Worm (Caenorhabditis elegans): Measurements from ENCODE around the gene F22F7.7.

F22F7.7 gene

DNA sequence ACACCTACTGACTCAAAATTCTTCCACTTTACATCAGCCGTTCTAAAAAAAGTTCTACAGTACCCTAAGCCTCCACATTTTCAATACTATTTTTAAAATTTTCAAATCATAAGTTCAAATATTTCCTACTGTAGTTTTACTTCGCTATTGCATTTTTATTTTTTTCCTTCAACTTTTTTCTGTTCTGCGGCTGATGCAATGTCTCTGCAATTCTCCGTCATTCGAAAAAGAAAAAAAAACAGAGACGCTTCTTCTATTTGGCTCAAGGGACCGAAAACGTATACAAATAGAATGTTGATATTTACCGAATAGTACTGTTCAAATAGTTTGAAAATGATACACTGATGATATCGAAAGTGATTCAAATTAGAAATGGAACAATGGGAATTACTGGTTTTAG, 1.6 kb downstream of the F22F7.7 start:
- no peak for TF ChIP-seq C34F6.9 (tag; optimal IDR thresholded peaks at IDR 0.05)
- TF ChIP-seq gmeb-1 (tag; optimal IDR thresholded peaks at IDR 0.05): no peak
- peak; percentile 98 for TF ChIP-seq nhr-129 (tag; optimal IDR thresholded peaks at IDR 0.05)

DNA sequence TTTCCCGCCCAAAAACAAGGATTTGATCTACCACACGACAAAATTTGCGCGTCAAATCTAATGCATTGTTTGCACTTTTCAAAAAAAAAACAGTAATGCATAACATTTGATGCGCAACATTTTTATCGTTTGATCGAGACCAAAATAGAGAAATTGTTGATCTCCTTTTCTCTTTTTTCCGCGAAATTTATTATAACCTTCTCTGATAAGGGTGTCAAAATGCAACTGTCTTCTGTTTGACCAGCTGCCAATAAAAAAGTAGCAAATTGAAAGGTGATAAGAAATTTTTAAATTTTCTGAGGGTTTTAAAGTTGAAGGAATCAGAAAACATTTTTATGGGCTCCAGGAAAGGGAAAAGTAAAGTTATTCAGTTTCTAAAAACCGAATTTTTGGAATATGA, 2.8 kb downstream of the F22F7.7 start:
- TF ChIP-seq sma-9 (GFP tag; optimal IDR thresholded peaks at IDR 0.05) (no peak), sma-9 (tag; optimal IDR thresholded peaks at IDR 0.05) (no peak), zag-1 (tag; optimal IDR thresholded peaks at IDR 0.05) (no peak), nhr-21 (tag; optimal IDR thresholded peaks at IDR 0.05) (no peak), elt-3 (tag; optimal IDR thresholded peaks at IDR 0.05) (no peak), ztf-4 (tag; optimal IDR thresholded peaks at IDR 0.05) (no peak)

DNA sequence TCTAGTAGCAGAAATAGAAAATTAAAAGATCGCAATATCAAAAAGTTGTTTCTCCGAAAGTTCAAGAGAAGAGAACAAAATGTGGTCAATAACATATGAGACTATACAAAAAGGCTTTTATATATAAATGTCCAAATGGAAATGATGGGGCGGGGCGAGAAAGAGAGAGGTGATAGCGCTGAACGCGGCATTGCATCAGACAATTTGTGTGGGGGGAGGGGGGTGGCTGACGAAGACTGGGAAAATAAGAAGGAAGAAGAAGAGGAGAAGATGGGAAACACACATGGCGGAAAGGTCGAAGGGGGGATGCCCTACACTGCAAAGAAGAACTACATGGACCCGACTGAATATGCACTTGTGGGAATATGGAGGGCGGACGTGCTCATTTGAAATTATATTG, 4.5 kb downstream of the F22F7.7 start:
- peak; percentile 25 for TF ChIP-seq nhr-21 (tag; optimal IDR thresholded peaks at IDR 0.05)
- peak; percentile 42 for TF ChIP-seq fos-1 (tag; optimal IDR thresholded peaks at IDR 0.05)
- peak; percentile 24 for TF ChIP-seq C34F6.9 (tag; optimal IDR thresholded peaks at IDR 0.05)
- peak; percentile 5 for TF ChIP-seq zag-1 (tag; optimal IDR thresholded peaks at IDR 0.05)
- TF ChIP-seq F13H6.1 (tag; optimal IDR thresholded peaks at IDR 0.05): peak; percentile 36
- peak; percentile 71 for TF ChIP-seq sma-9 (GFP tag; optimal IDR thresholded peaks at IDR 0.05)
- TF ChIP-seq sma-9 (tag; optimal IDR thresholded peaks at IDR 0.05): no peak
- TF ChIP-seq ztf-4 (tag; optimal IDR thresholded peaks at IDR 0.05): no peak
- peak; percentile 3 for TF ChIP-seq nhr-25 (tag; optimal IDR thresholded peaks at IDR 0.05)
- no peak for TF ChIP-seq mbf-1 (tag; optimal IDR thresholded peaks at IDR 0.05)
- TF ChIP-seq gmeb-1 (tag; optimal IDR thresholded peaks at IDR 0.05): no peak
- peak; percentile 87 for TF ChIP-seq nhr-129 (tag; optimal IDR thresholded peaks at IDR 0.05)
- TF ChIP-seq ztf-1 (GFP tag; conservative IDR thresholded peaks at IDR 0.05): no peak
- peak; percentile 20 to 44 for TF ChIP-seq mdl-1 (tag; optimal IDR thresholded peaks at IDR 0.05)
- TF ChIP-seq lsy-2 (tag; optimal IDR thresholded peaks at IDR 0.05): peak in 1 of 2 experiments; percentile 11
- TF ChIP-seq lin-11 (tag; optimal IDR thresholded peaks at IDR 0.05): peak; percentile 31

ce11 chrV:2134340-2134739, 5.5 kb downstream of the F22F7.7 start:
- TF ChIP-seq ceh-16 (tag; optimal IDR thresholded peaks at IDR 0.05): no peak
- peak; percentile 53 for TF ChIP-seq F13H6.1 (tag; optimal IDR thresholded peaks at IDR 0.05)
- no peak for TF ChIP-seq ztf-11 (tag; optimal IDR thresholded peaks at IDR 0.05)
- TF ChIP-seq sma-9 (GFP tag; optimal IDR thresholded peaks at IDR 0.05): peak; percentile 52
- no peak for TF ChIP-seq sma-9 (tag; optimal IDR thresholded peaks at IDR 0.05)
- peak; percentile 43 for TF ChIP-seq sem-4 (tag; optimal IDR thresholded peaks at IDR 0.05)
- TF ChIP-seq lsy-2 (tag; optimal IDR thresholded peaks at IDR 0.05): peak in 1 of 2 experiments; percentile 23
- TF ChIP-seq Y55F3AM.14 (GFP tag; optimal IDR thresholded peaks at IDR 0.05): peak; percentile 26

- TF ChIP-seq zag-1 (tag; optimal IDR thresholded peaks at IDR 0.05): peak; percentile 83
- TF ChIP-seq mdl-1 (tag; optimal IDR thresholded peaks at IDR 0.05): peak; percentile 58 to 86
- peak; percentile 78 for TF ChIP-seq Y55F3AM.14 (GFP tag; optimal IDR thresholded peaks at IDR 0.05)
- no peak for TF ChIP-seq aly-2 (tag; optimal IDR thresholded peaks at IDR 0.05)
- TF ChIP-seq lin-11 (tag; optimal IDR thresholded peaks at IDR 0.05): peak; percentile 64
- TF ChIP-seq sma-9 (GFP tag; optimal IDR thresholded peaks at IDR 0.05): peak; percentile 93
- TF ChIP-seq sma-9 (tag; optimal IDR thresholded peaks at IDR 0.05): no peak
- peak; percentile 11 for TF ChIP-seq egl-27 (tag; optimal IDR thresholded peaks at IDR 0.05)
- peak; percentile 50 for TF ChIP-seq lin-13 (GFP tag; optimal IDR thresholded peaks at IDR 0.05)
- peak; percentile 29 for TF ChIP-seq ztf-4 (tag; optimal IDR thresholded peaks at IDR 0.05)
- no peak for TF ChIP-seq elt-1 (tag; optimal IDR thresholded peaks at IDR 0.05)
- TF ChIP-seq nhr-25 (tag; optimal IDR thresholded peaks at IDR 0.05): no peak
- peak; percentile 9 for TF ChIP-seq fos-1 (tag; optimal IDR thresholded peaks at IDR 0.05)
- no peak for TF ChIP-seq unc-62 (GFP tag; optimal IDR thresholded peaks at IDR 0.05)
- TF ChIP-seq F13H6.1 (tag; optimal IDR thresholded peaks at IDR 0.05): peak; percentile 87
- TF ChIP-seq lsy-2 (tag; optimal IDR thresholded peaks at IDR 0.05): peak in 1 of 2 experiments; percentile 68
- peak; percentile 69 for TF ChIP-seq sem-4 (tag; optimal IDR thresholded peaks at IDR 0.05)
- peak; percentile 84 for TF ChIP-seq C34F6.9 (tag; optimal IDR thresholded peaks at IDR 0.05)
- peak; percentile 78 for TF ChIP-seq nhr-129 (tag; optimal IDR thresholded peaks at IDR 0.05)
- no peak for TF ChIP-seq nhr-23 (tag; optimal IDR thresholded peaks at IDR 0.05)
- peak; percentile 62 for TF ChIP-seq crh-2 (tag; optimal IDR thresholded peaks at IDR 0.05)
- peak; percentile 59 for TF ChIP-seq unc-55 (GFP tag; optimal IDR thresholded peaks at IDR 0.05)
These were observed 6.3 kb downstream of the F22F7.7 start for ce11 chrV:2133512-2133911.

DNA sequence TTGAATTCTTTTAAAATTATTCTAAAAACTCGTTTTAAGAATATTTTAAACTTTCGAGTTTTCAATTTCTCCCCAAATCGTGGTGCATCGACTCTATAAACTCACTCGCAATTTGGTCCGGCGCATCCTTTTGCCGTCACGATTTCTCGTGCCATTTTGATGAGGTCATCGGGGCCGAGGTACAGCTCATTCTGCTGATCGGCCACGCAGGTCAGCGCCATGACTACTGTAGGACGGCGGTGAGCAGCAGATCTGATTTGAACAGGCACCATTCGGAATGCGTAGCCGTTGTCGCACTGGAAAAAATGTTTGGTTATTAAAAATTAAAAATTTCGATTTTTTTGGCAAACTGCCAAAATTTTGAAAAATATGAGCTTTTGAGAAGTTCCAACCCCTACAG, 7.2 kb downstream of the F22F7.7 start:
- TF ChIP-seq ztf-1 (GFP tag; conservative IDR thresholded peaks at IDR 0.05) (no peak), nhr-6 (tag; optimal IDR thresholded peaks at IDR 0.05) (no peak), ceh-82 (tag; optimal IDR thresholded peaks at IDR 0.05) (no peak), aly-2 (tag; optimal IDR thresholded peaks at IDR 0.05) (no peak), ZK546.5 (tag; optimal IDR thresholded peaks at IDR 0.05) (no peak), lin-11 (tag; optimal IDR thresholded peaks at IDR 0.05) (no peak), crh-2 (tag; optimal IDR thresholded peaks at IDR 0.05) (no peak)

Measured in whole organism, L2 larva.